Worm (Caenorhabditis elegans) whole organism, L4/young adult: ENCODE data around the gene Y45F10B.59.

Experiments used
- W03F9.2 ChIP-seq: fragments of 150-350 bp; optimal IDR thresholded peaks from 2 replicates; lab custom pipeline; 2014; ENCODE audit warnings: missing biosample characterization, missing genetic modification characterization
- dao-5 ChIP-seq: sonication (generic microtip); optimal IDR thresholded peaks from 2 replicates; lab custom pipeline; 2016; ENCODE audit warnings: missing genotype, missing genetic modification characterization, moderate library complexity, missing compliant biosample characterization
- him-1 ChIP-seq: sonication (generic microtip); optimal IDR thresholded peaks from 2 replicates; lab custom pipeline; 2016; ENCODE audit warnings: missing genotype, missing genetic modification reagents, missing genetic modification characterization, missing compliant biosample characterization

DNA sequence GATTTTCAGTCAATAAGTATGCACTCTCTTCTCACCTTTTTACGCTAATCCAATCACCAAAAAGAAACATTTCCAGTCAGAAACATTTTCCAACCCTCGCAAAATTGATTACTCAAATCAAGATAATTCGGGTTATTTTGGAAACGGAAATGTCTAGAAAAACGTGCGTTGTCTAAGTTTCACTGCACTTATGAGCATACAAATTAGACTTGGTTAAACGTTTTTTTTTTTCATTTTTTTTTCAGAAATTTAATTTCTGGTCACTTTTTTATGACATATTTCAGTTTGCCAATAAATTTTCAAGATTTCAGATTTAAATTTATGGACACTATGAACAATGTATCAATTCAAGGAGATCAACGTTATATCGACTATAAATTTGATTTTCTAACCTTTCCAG, 19.5 kb upstream of the Y45F10B.59 start, which contains the start of gene sru-12:
- no peak for TF ChIP-seq dao-5 (tag; lab: Kevin White, UChicago)
- TF ChIP-seq him-1, result no peak
- no peak for TF ChIP-seq W03F9.2
